Fruit fly (Drosophila melanogaster) whole organism, embryonic: ENCODE results near the gene Mvb12.

Experiments
- Abd-B ChIP-seq: fragments of 200-800 bp; sonication (Bioruptor generic); optimal IDR thresholded peaks from 2 replicates; lab custom pipeline; 2018; ENCODE audit warnings: missing biosample characterization, mild to moderate bottlenecking, missing genetic modification characterization, moderate library complexity
- CG10366 ChIP-seq: fragments of 200-800 bp; sonication (Bioruptor generic); IDR thresholded peaks from 2 replicates; pipeline ENCODE4 v1.3.6; 2022; ENCODE audit warnings: missing biosample characterization, missing genetic modification characterization
- CG10565 ChIP-seq: fragments of 200-800 bp; sonication (Bioruptor generic); optimal IDR thresholded peaks from 3 replicates; lab custom pipeline; 2016; ENCODE audit warnings: missing biosample characterization, mild to moderate bottlenecking, missing genetic modification characterization
- CG10654 ChIP-seq: fragments of 200-800 bp; sonication (Bioruptor generic); optimal IDR thresholded peaks from 2 replicates; lab custom pipeline; 2016; ENCODE audit warnings: missing biosample characterization, missing genetic modification characterization
- CG12942 ChIP-seq: fragments of 200-800 bp; sonication (Bioruptor generic); optimal IDR thresholded peaks from 3 replicates; lab custom pipeline; 2016; ENCODE audit warnings: missing biosample characterization, missing genetic modification characterization
- CG13424 ChIP-seq: fragments of 200-800 bp; sonication (Bioruptor generic); optimal IDR thresholded peaks from 2 replicates; lab custom pipeline; 2019; ENCODE audit warnings: missing biosample characterization, mild to moderate bottlenecking, missing genetic modification characterization, moderate library complexity
- CG13624 ChIP-seq: fragments of 200-800 bp; sonication (Bioruptor generic); optimal IDR thresholded peaks from 2 replicates; lab custom pipeline; 2016; ENCODE audit warnings: missing biosample characterization, missing genetic modification characterization
- CG13775 ChIP-seq: fragments of 200-800 bp; sonication (Bioruptor generic); optimal IDR thresholded peaks from 3 replicates; lab custom pipeline; 2017; ENCODE audit warnings: missing biosample characterization, mild to moderate bottlenecking, missing genetic modification characterization
- CG14014 ChIP-seq: fragments of 200-800 bp; sonication (Bioruptor generic); IDR thresholded peaks from 2 replicates; pipeline ENCODE4 v1.3.6; 2022; ENCODE audit warnings: missing biosample characterization, missing genetic modification characterization
- CG14050 ChIP-seq: fragments of 200-800 bp; sonication (Bioruptor generic); IDR thresholded peaks from 3 replicates; pipeline ENCODE4 v1.3.6; 2022; ENCODE audit warnings: missing biosample characterization, missing genetic modification characterization
- CG14965 ChIP-seq: fragments of 200-800 bp; sonication (Bioruptor generic); optimal IDR thresholded peaks from 2 replicates; lab custom pipeline; 2016; ENCODE audit warnings: missing biosample characterization, missing genetic modification characterization, borderline replicate concordance
- CG15073 ChIP-seq: fragments of 200-800 bp; sonication (Bioruptor generic); optimal IDR thresholded peaks from 2 replicates; lab custom pipeline; 2016; ENCODE audit warnings: missing biosample characterization, missing genetic modification characterization
- CG15696 ChIP-seq: fragments of 200-800 bp; sonication (Bioruptor generic); optimal IDR thresholded peaks from 2 replicates; lab custom pipeline; 2019; ENCODE audit warnings: missing biosample characterization, mild to moderate bottlenecking, missing genetic modification characterization, moderate library complexity
- CG16779 ChIP-seq: fragments of 200-800 bp; sonication (Bioruptor generic); IDR thresholded peaks from 2 replicates; pipeline ENCODE4 v1.3.6; 2022; ENCODE audit warnings: missing biosample characterization, missing genetic modification characterization
- CG17802 ChIP-seq: fragments of 200-800 bp; sonication (Bioruptor generic); optimal IDR thresholded peaks from 2 replicates; lab custom pipeline; 2018; ENCODE audit warnings: missing biosample characterization, mild to moderate bottlenecking, missing genetic modification characterization, moderate library complexity
- CG2120 ChIP-seq: fragments of 200-800 bp; sonication (Bioruptor generic); optimal IDR thresholded peaks from 3 replicates; lab custom pipeline; 2016; ENCODE audit warnings: missing biosample characterization, missing genetic modification characterization
- CG31388 ChIP-seq: fragments of 200-800 bp; sonication (Bioruptor generic); optimal IDR thresholded peaks from 2 replicates; lab custom pipeline; 2016; ENCODE audit warnings: missing biosample characterization, missing genetic modification characterization
- CG31441 ChIP-seq: fragments of 200-800 bp; sonication (Bioruptor generic); IDR thresholded peaks from 2 replicates; pipeline ENCODE4 v1.3.6; 2022; ENCODE audit warnings: missing biosample characterization, missing genetic modification characterization
- CG32767 ChIP-seq: fragments of 200-800 bp; sonication (Bioruptor generic); IDR thresholded peaks from 2 replicates; pipeline ENCODE4 v1.3.6; 2022; ENCODE audit warnings: missing biosample characterization, missing genetic modification characterization
- CG3407 ChIP-seq: fragments of 200-800 bp; sonication (Bioruptor generic); optimal IDR thresholded peaks from 2 replicates; lab custom pipeline; 2018; ENCODE audit warnings: missing biosample characterization, mild to moderate bottlenecking, missing genetic modification characterization
- CG5953 ChIP-seq: fragments of 200-800 bp; sonication (Bioruptor generic); IDR thresholded peaks from 2 replicates; pipeline ENCODE4 v1.3.6; 2022; ENCODE audit warnings: missing biosample characterization, missing genetic modification characterization
- CG6689 ChIP-seq: fragments of 200-800 bp; sonication (Bioruptor generic); IDR thresholded peaks from 2 replicates; pipeline ENCODE4 v1.3.6; 2022; ENCODE audit warnings: missing biosample characterization, missing genetic modification characterization
- CG6854 ChIP-seq: fragments of 200-800 bp; sonication (Bioruptor generic); optimal IDR thresholded peaks from 3 replicates; lab custom pipeline; 2017; ENCODE audit warnings: missing biosample characterization, mild to moderate bottlenecking, missing genetic modification characterization
- CG7839 ChIP-seq: fragments of 200-800 bp; sonication (Bioruptor generic); optimal IDR thresholded peaks from 3 replicates; lab custom pipeline; 2018; ENCODE audit warnings: missing biosample characterization, mild to moderate bottlenecking, missing genetic modification characterization, moderate library complexity
- CHES-1-like ChIP-seq: fragments of 200-800 bp; sonication (Bioruptor generic); optimal IDR thresholded peaks from 2 replicates; lab custom pipeline; 2016; ENCODE audit warnings: missing biosample characterization, missing genetic modification characterization
- Deaf1 ChIP-seq: fragments of 200-800 bp; optimal IDR thresholded peaks from 3 replicates; lab custom pipeline; 2019; ENCODE audit warnings: missing biosample characterization, mild to moderate bottlenecking, missing genetic modification characterization, moderate library complexity
- Fer2 ChIP-seq: fragments of 200-800 bp; sonication (Bioruptor generic); optimal IDR thresholded peaks from 2 replicates; lab custom pipeline; 2018; ENCODE audit warnings: missing biosample characterization, mild to moderate bottlenecking, missing genetic modification characterization, moderate library complexity
- HLH3B ChIP-seq: fragments of 200-800 bp; sonication (Bioruptor generic); IDR thresholded peaks from 2 replicates; pipeline ENCODE4 v1.3.6; 2022; ENCODE audit warnings: missing biosample characterization, missing genetic modification characterization
- Poxn ChIP-seq: fragments of 200-800 bp; sonication (Bioruptor generic); IDR thresholded peaks from 2 replicates; pipeline ENCODE4 v1.3.6; 2022; ENCODE audit warnings: missing biosample characterization, missing genetic modification characterization
- al ChIP-seq: fragments of 200-800 bp; sonication (Bioruptor generic); IDR thresholded peaks from 2 replicates; pipeline ENCODE4 v1.3.6; 2022; ENCODE audit warnings: missing biosample characterization, missing genetic modification characterization
- ap ChIP-seq: fragments of 200-800 bp; sonication (Bioruptor generic); IDR thresholded peaks from 2 replicates; pipeline ENCODE4 v1.3.6; 2022; ENCODE audit warnings: missing biosample characterization, missing genetic modification characterization
- ase ChIP-seq: fragments of 200-800 bp; sonication (Bioruptor generic); IDR thresholded peaks from 3 replicates; pipeline ENCODE4 v1.3.6; 2022; ENCODE audit warnings: missing biosample characterization, missing genetic modification characterization
- bbx ChIP-seq: fragments of 200-800 bp; sonication (Bioruptor generic); IDR thresholded peaks from 2 replicates; pipeline ENCODE4 v1.3.6; 2022; ENCODE audit warnings: missing biosample characterization, missing genetic modification characterization; ENCODE audit not compliant: partially characterized antibody
- crol ChIP-seq: fragments of 200-800 bp; sonication (Bioruptor generic); IDR thresholded peaks from 2 replicates; pipeline ENCODE4 v1.3.6; 2022; ENCODE audit warnings: missing biosample characterization, missing genetic modification characterization
- dpn ChIP-seq, 2 experiments: fragments of 200-800 bp; sonication (Bioruptor generic); optimal IDR thresholded peaks; 3 replicates each; lab custom pipeline; 2016; ENCODE audit warnings: missing biosample characterization in 2 of 2, missing genetic modification characterization in 2 of 2
- ems ChIP-seq: fragments of 200-800 bp; sonication (Bioruptor generic); optimal IDR thresholded peaks from 3 replicates; lab custom pipeline; 2016; ENCODE audit warnings: missing biosample characterization, missing genetic modification characterization
- eve ChIP-seq, 2 experiments: fragments of >200 bp; optimal IDR thresholded peaks; 2 replicates each; lab custom pipeline; 2017; ENCODE audit warnings: missing biosample characterization in 2 of 2, missing genetic modification characterization in 2 of 2
- fd3F ChIP-seq: fragments of 200-800 bp; sonication (Bioruptor generic); optimal IDR thresholded peaks from 2 replicates; lab custom pipeline; 2018; ENCODE audit warnings: missing biosample characterization, mild to moderate bottlenecking, missing genetic modification characterization, moderate library complexity
- gcm ChIP-seq: fragments of 200-800 bp; sonication (Bioruptor generic); optimal IDR thresholded peaks from 2 replicates; lab custom pipeline; 2019; ENCODE audit warnings: missing biosample characterization, mild to moderate bottlenecking, missing genetic modification characterization, moderate library complexity
- gcm2 ChIP-seq: fragments of 200-800 bp; sonication (Bioruptor generic); optimal IDR thresholded peaks from 2 replicates; lab custom pipeline; 2016; ENCODE audit warnings: missing biosample characterization, missing genetic modification characterization
- gem ChIP-seq: fragments of 200-800 bp; sonication (Bioruptor generic); optimal IDR thresholded peaks from 2 replicates; lab custom pipeline; 2019; ENCODE audit warnings: missing biosample characterization, mild to moderate bottlenecking, missing genetic modification characterization, moderate library complexity
- gro ChIP-seq: fragments of 200-800 bp; sonication (Bioruptor generic); optimal IDR thresholded peaks from 2 replicates; lab custom pipeline; 2016; ENCODE audit warnings: missing biosample characterization, missing genetic modification characterization
- ind ChIP-seq: fragments of 200-800 bp; sonication (Bioruptor generic); optimal IDR thresholded peaks from 3 replicates; lab custom pipeline; 2016; ENCODE audit warnings: missing biosample characterization, missing genetic modification characterization
- jigr1 ChIP-seq: fragments of 200-800 bp; sonication (Bioruptor generic); IDR thresholded peaks from 3 replicates; pipeline ENCODE4 v1.3.6; 2022; ENCODE audit warnings: missing biosample characterization, missing genetic modification characterization
- lilli ChIP-seq: fragments of 200-800 bp; sonication (Bioruptor generic); optimal IDR thresholded peaks from 3 replicates; lab custom pipeline; 2016; ENCODE audit warnings: missing biosample characterization, missing genetic modification characterization
- nerfin-1 ChIP-seq: fragments of 200-800 bp; sonication (Bioruptor generic); optimal IDR thresholded peaks from 3 replicates; lab custom pipeline; 2019; ENCODE audit warnings: missing biosample characterization, mild to moderate bottlenecking, missing genetic modification characterization, moderate library complexity
- row ChIP-seq: fragments of 200-800 bp; sonication (Bioruptor generic); IDR thresholded peaks from 3 replicates; pipeline ENCODE4 v1.3.6; 2022; ENCODE audit warnings: missing biosample characterization, missing genetic modification characterization
- slbo ChIP-seq: fragments of 200-800 bp; sonication (Bioruptor generic); IDR thresholded peaks from 2 replicates; pipeline ENCODE4 v1.3.6; 2022; ENCODE audit warnings: missing biosample characterization, missing genetic modification characterization
- tap ChIP-seq: fragments of 200-800 bp; optimal IDR thresholded peaks from 3 replicates; lab custom pipeline; 2019; ENCODE audit warnings: missing biosample characterization, mild to moderate bottlenecking, missing genetic modification characterization, moderate library complexity
- wdn ChIP-seq: fragments of 200-800 bp; sonication (Bioruptor generic); IDR thresholded peaks from 2 replicates; pipeline ENCODE4 v1.3.6; 2022; ENCODE audit warnings: missing biosample characterization, missing genetic modification characterization
- zf30C ChIP-seq: fragments of 200-800 bp; sonication (Bioruptor generic); optimal IDR thresholded peaks from 3 replicates; lab custom pipeline; 2018; ENCODE audit warnings: missing biosample characterization, mild to moderate bottlenecking, missing genetic modification characterization

Gene Mvb12

DNA sequence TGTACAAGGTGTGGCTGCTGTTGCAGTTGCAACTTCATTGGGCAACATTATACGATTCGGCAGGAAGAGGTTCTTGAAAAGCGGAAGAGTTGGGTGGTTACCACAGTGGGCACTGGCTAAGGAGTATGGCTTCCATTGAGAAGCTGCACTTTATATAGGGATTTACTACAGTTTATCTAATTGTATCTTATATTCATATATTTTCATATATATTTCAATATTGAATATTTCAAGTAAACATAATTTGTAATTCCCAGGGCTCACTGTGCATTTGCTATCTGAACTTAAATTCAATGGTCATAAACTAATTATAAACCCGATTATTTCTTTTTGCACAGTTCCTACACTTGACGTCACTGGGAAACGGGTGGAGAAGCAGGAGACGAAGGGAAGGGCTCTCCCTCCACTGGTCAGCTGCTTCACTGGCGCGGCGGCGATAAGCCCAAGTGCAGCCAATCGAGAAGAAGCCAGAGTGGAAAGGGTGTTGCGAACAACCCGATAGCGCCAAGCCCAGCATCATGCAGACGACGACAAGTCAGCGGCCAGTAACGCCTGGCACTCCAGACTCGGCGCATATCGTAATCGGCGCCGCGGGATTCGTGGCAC, 6.3 kb downstream of the Mvb12 start (continued):
- TF ChIP-seq lilli (GFP tag; lab: Kevin White, UChicago), result peak; percentile 42
- peak; percentile 83 for TF ChIP-seq slbo (GFP tag; lab: Robert Waterston, UW)
- TF ChIP-seq CG10654 (GFP tag; lab: Kevin White, UChicago), result no peak
- TF ChIP-seq CG10565 (GFP tag; lab: Kevin White, UChicago), result no peak
- no peak for TF ChIP-seq Deaf1 (tag; lab: Kevin White, UChicago)
- TF ChIP-seq ems, result no peak
- peak; percentile 60 for TF ChIP-seq CG10366
- TF ChIP-seq CG15696 (tag; lab: Kevin White, UChicago), result no peak
- no peak for TF ChIP-seq CHES-1-like (GFP tag; lab: Kevin White, UChicago)
- TF ChIP-seq Poxn (GFP tag; lab: Robert Waterston, UW), result 0 out of 2 replicates have a peak, but pooled peaks have one; percentile 17
- peak; percentile 64 for TF ChIP-seq wdn
- no peak for TF ChIP-seq CG5953 (GFP tag; lab: Robert Waterston, UW)
- no peak for TF ChIP-seq CG31388
- no peak for TF ChIP-seq CG17802 (tag; lab: Kevin White, UChicago)
- TF ChIP-seq fd3F (GFP tag; lab: Kevin White, UChicago), result peak; percentile 47
- peak; percentile 62 for TF ChIP-seq gem
- TF ChIP-seq CG6689 (GFP tag; lab: Robert Waterston, UW), result no peak
- TF ChIP-seq CG6854 (GFP tag; lab: Kevin White, UChicago), result peak; percentile 0
- TF ChIP-seq Fer2 (tag; lab: Kevin White, UChicago), result no peak
- TF ChIP-seq eve (GFP tag; optimal IDR thresholded peaks at IDR 0.05; lab: Kevin White, UChicago), result no peak
- no peak for TF ChIP-seq ap
- TF ChIP-seq jigr1 (GFP tag; lab: Robert Waterston, UW), result no peak
- TF ChIP-seq CG16779 (GFP tag; lab: Robert Waterston, UW), result no peak
- TF ChIP-seq CG12942 (GFP tag; lab: Kevin White, UChicago), result no peak
- no peak for TF ChIP-seq CG13624 (GFP tag; lab: Kevin White, UChicago)
- no peak for TF ChIP-seq zf30C (GFP tag; lab: Kevin White, UChicago)
- TF ChIP-seq CG13424 (tag; lab: Kevin White, UChicago), result peak; percentile 37
- peak; percentile 78 for TF ChIP-seq row (GFP tag; lab: Robert Waterston, UW)
- no peak for TF ChIP-seq bbx (GFP tag; lab: Robert Waterston, UW)
- no peak for TF ChIP-seq gcm2 (GFP tag; lab: Kevin White, UChicago)
- no peak for TF ChIP-seq CG3407 (GFP tag; lab: Kevin White, UChicago)
- peak; percentile 58 for TF ChIP-seq crol (GFP tag; lab: Robert Waterston, UW)
- TF ChIP-seq gcm, result no peak
- peak; percentile 57 for TF ChIP-seq CG2120 (GFP tag; lab: Kevin White, UChicago)
- no peak for TF ChIP-seq CG15073 (GFP tag; lab: Kevin White, UChicago)
- TF ChIP-seq CG13775 (GFP tag; lab: Kevin White, UChicago), result no peak
- TF ChIP-seq CG32767, result no peak
- no peak for TF ChIP-seq ase
- no peak for TF ChIP-seq CG14014 (GFP tag; lab: Robert Waterston, UW)
- no peak for TF ChIP-seq CG14965
- peak; percentile 2 for TF ChIP-seq CG7839 (tag; lab: Kevin White, UChicago)
- peak; percentile 47 for TF ChIP-seq al (GFP tag; lab: Robert Waterston, UW)
- TF ChIP-seq CG31441 (GFP tag; lab: Robert Waterston, UW), result 0 out of 2 replicates have a peak, but pooled peaks have one; percentile 25
- no peak for TF ChIP-seq nerfin-1 (tag; lab: Kevin White, UChicago)
- TF ChIP-seq CG14050, result peak; percentile 17; the same call in 1 of the 3 replicates
- peak; percentile 39 for TF ChIP-seq ind (GFP tag; lab: Kevin White, UChicago)
- TF ChIP-seq tap (tag; lab: Kevin White, UChicago), result no peak
- peak in 1 of 2 experiments; percentile 37 for TF ChIP-seq dpn (GFP tag; optimal IDR thresholded peaks at IDR 0.05; lab: Kevin White, UChicago)
- TF ChIP-seq Abd-B (GFP tag; lab: Kevin White, UChicago), result no peak
- TF ChIP-seq gro (GFP tag; lab: Kevin White, UChicago), result no peak
- peak; percentile 60 for TF ChIP-seq HLH3B (GFP tag; lab: Robert Waterston, UW)
